Fruit fly (Drosophila melanogaster) whole organism, embryonic: Measurements from ENCODE around the gene MED14.

ENCODE experiments used
- Antp ChIP-seq: fragments of 200-800 bp; sonication (Bioruptor generic); optimal IDR thresholded peaks from 3 replicates; lab custom pipeline; 2016; ENCODE audit warnings: missing biosample characterization, missing genetic modification characterization
- BtbVII ChIP-seq: fragments of 200-800 bp; sonication (Bioruptor generic); optimal IDR thresholded peaks from 3 replicates; lab custom pipeline; 2017; ENCODE audit warnings: missing biosample characterization, mild to moderate bottlenecking, missing genetic modification characterization
- C15 ChIP-seq: fragments of 200-800 bp; sonication (Bioruptor generic); IDR thresholded peaks from 3 replicates; pipeline ENCODE4 v1.3.6; 2022; ENCODE audit warnings: missing biosample characterization, missing genetic modification characterization
- CG10959 ChIP-seq: fragments of 200-800 bp; sonication (Bioruptor generic); IDR thresholded peaks from 2 replicates; pipeline ENCODE4 v1.3.6; 2022; ENCODE audit warnings: missing biosample characterization, missing genetic modification characterization
- CG13123 ChIP-seq: fragments of 200-800 bp; sonication (Bioruptor generic); optimal IDR thresholded peaks from 2 replicates; lab custom pipeline; 2016; ENCODE audit warnings: missing biosample characterization, missing genetic modification characterization
- CG17186 ChIP-seq: fragments of 200-800 bp; sonication (Bioruptor generic); optimal IDR thresholded peaks from 3 replicates; lab custom pipeline; 2017; ENCODE audit warnings: missing biosample characterization, missing genetic modification reagents, missing genetic modification characterization
- CG17328 ChIP-seq: fragments of 200-800 bp; sonication (Bioruptor generic); IDR thresholded peaks from 2 replicates; pipeline ENCODE4 v1.3.6; 2022; ENCODE audit warnings: missing biosample characterization, missing genetic modification characterization
- CG18476 ChIP-seq: fragments of 200-800 bp; sonication (Bioruptor generic); optimal IDR thresholded peaks from 2 replicates; lab custom pipeline; 2016; ENCODE audit warnings: missing biosample characterization, mild to moderate bottlenecking, missing genetic modification characterization
- CG18599 ChIP-seq: fragments of 200-800 bp; sonication (Bioruptor generic); optimal IDR thresholded peaks from 3 replicates; lab custom pipeline; 2017; ENCODE audit warnings: missing biosample characterization, missing genetic modification characterization, mild to moderate bottlenecking, moderate library complexity, missing genetic modification reagents
- CG30403 ChIP-seq: fragments of 200-800 bp; sonication (Bioruptor generic); optimal IDR thresholded peaks from 3 replicates; lab custom pipeline; 2016; ENCODE audit warnings: missing biosample characterization, missing genetic modification characterization
- CG31441 ChIP-seq: fragments of 200-800 bp; sonication (Bioruptor generic); IDR thresholded peaks from 2 replicates; pipeline ENCODE4 v1.3.6; 2022; ENCODE audit warnings: missing biosample characterization, missing genetic modification characterization
- CG32772 ChIP-seq: fragments of 200-800 bp; sonication (Bioruptor generic); IDR thresholded peaks from 2 replicates; pipeline ENCODE4 v1.3.6; 2022; ENCODE audit warnings: missing biosample characterization, missing genetic modification characterization
- CG42726 ChIP-seq: fragments of 200-800 bp; sonication (Bioruptor generic); IDR thresholded peaks from 2 replicates; pipeline ENCODE4 v1.3.6; 2022; ENCODE audit warnings: missing biosample characterization, missing genetic modification characterization; ENCODE audit not compliant: partially characterized antibody
- CG4360 ChIP-seq: fragments of 200-800 bp; sonication (Bioruptor generic); IDR thresholded peaks from 2 replicates; pipeline ENCODE4 v1.3.6; 2022; ENCODE audit warnings: missing biosample characterization, missing genetic modification characterization
- CG4707 ChIP-seq: fragments of 200-800 bp; sonication (Bioruptor generic); optimal IDR thresholded peaks from 2 replicates; lab custom pipeline; 2018; ENCODE audit warnings: missing biosample characterization, mild to moderate bottlenecking, missing genetic modification characterization, moderate library complexity
- CG6654 ChIP-seq: fragments of 200-800 bp; sonication (Bioruptor generic); optimal IDR thresholded peaks from 2 replicates; lab custom pipeline; 2017; ENCODE audit warnings: missing biosample characterization, mild to moderate bottlenecking, missing genetic modification characterization
- CG6689 ChIP-seq: fragments of 200-800 bp; sonication (Bioruptor generic); IDR thresholded peaks from 2 replicates; pipeline ENCODE4 v1.3.6; 2022; ENCODE audit warnings: missing biosample characterization, missing genetic modification characterization
- CG7839 ChIP-seq: fragments of 200-800 bp; sonication (Bioruptor generic); optimal IDR thresholded peaks from 3 replicates; lab custom pipeline; 2018; ENCODE audit warnings: missing biosample characterization, mild to moderate bottlenecking, missing genetic modification characterization, moderate library complexity
- CG8765 ChIP-seq: fragments of 200-800 bp; sonication (Bioruptor generic); IDR thresholded peaks from 2 replicates; pipeline ENCODE4 v1.3.6; 2022; ENCODE audit warnings: missing biosample characterization, missing genetic modification characterization
- CG9817 ChIP-seq: fragments of 200-800 bp; sonication (Bioruptor generic); optimal IDR thresholded peaks from 2 replicates; lab custom pipeline; 2018; ENCODE audit warnings: missing biosample characterization, mild to moderate bottlenecking, missing genetic modification characterization, moderate library complexity
- D19A ChIP-seq: fragments of 200-800 bp; optimal IDR thresholded peaks from 3 replicates; lab custom pipeline; 2019; ENCODE audit warnings: missing biosample characterization, mild to moderate bottlenecking, missing genetic modification characterization, moderate library complexity
- Dad ChIP-seq: fragments of 200-800 bp; sonication (Bioruptor generic); optimal IDR thresholded peaks from 3 replicates; lab custom pipeline; 2016; ENCODE audit warnings: missing biosample characterization, missing genetic modification characterization
- Doc2 ChIP-seq: fragments of 200-800 bp; sonication (Bioruptor generic); IDR thresholded peaks from 2 replicates; pipeline ENCODE4 v1.3.6; 2022; ENCODE audit warnings: missing biosample characterization, missing genetic modification characterization
- Hand ChIP-seq: fragments of 200-800 bp; sonication (Bioruptor generic); optimal IDR thresholded peaks from 2 replicates; lab custom pipeline; 2017; ENCODE audit warnings: mild to moderate bottlenecking, missing biosample characterization, missing genetic modification reagents, missing genetic modification characterization
- Hmx ChIP-seq: fragments of 200-800 bp; sonication (Bioruptor generic); optimal IDR thresholded peaks from 2 replicates; lab custom pipeline; 2016; ENCODE audit warnings: missing biosample characterization, missing genetic modification characterization
- Jarid2 ChIP-seq: fragments of 200-800 bp; sonication (Bioruptor generic); optimal IDR thresholded peaks from 3 replicates; lab custom pipeline; 2017; ENCODE audit warnings: mild to moderate bottlenecking, missing biosample characterization, missing genetic modification reagents, missing genetic modification characterization
- Lhr ChIP-seq: fragments of 200-800 bp; sonication (Bioruptor generic); optimal IDR thresholded peaks from 3 replicates; lab custom pipeline; 2017; ENCODE audit warnings: mild to moderate bottlenecking, missing biosample characterization, missing genetic modification reagents, missing genetic modification characterization
- Lim3 ChIP-seq: fragments of 200-800 bp; sonication (Bioruptor generic); IDR thresholded peaks from 2 replicates; pipeline ENCODE4 v1.3.6; 2022; ENCODE audit warnings: missing biosample characterization, missing genetic modification characterization
- Vsx1 ChIP-seq: fragments of 200-800 bp; sonication (Bioruptor generic); optimal IDR thresholded peaks from 2 replicates; lab custom pipeline; 2017; ENCODE audit warnings: missing biosample characterization, mild to moderate bottlenecking, missing genetic modification characterization, missing genetic modification reagents
- btn ChIP-seq: fragments of 200-800 bp; sonication (Bioruptor generic); optimal IDR thresholded peaks from 2 replicates; lab custom pipeline; 2016; ENCODE audit warnings: missing biosample characterization, missing genetic modification characterization
- cas ChIP-seq: fragments of 200-800 bp; sonication (Bioruptor generic); IDR thresholded peaks from 2 replicates; pipeline ENCODE4 v1.3.6; 2022; ENCODE audit warnings: missing biosample characterization, missing genetic modification characterization
- dan ChIP-seq: fragments of 200-800 bp; sonication (Bioruptor generic); IDR thresholded peaks from 2 replicates; pipeline ENCODE4 v1.3.6; 2022; ENCODE audit warnings: missing biosample characterization, missing genetic modification characterization
- dpn ChIP-seq, 2 experiments: fragments of 200-800 bp; sonication (Bioruptor generic); optimal IDR thresholded peaks; 3 replicates each; lab custom pipeline; 2016; ENCODE audit warnings: missing biosample characterization in 2 of 2, missing genetic modification characterization in 2 of 2
- dysf ChIP-seq: fragments of 200-800 bp; sonication (Bioruptor generic); IDR thresholded peaks from 3 replicates; pipeline ENCODE4 v1.3.6; 2022; ENCODE audit warnings: missing biosample characterization, missing genetic modification characterization
- esg ChIP-seq: fragments of 200-800 bp; sonication (Bioruptor generic); conservative IDR thresholded peaks from 2 replicates; pipeline ENCODE4 v1.3.6; 2022; ENCODE audit warnings: missing biosample characterization, missing genetic modification characterization
- fru ChIP-seq: fragments of >200 bp; optimal IDR thresholded peaks from 2 replicates; lab custom pipeline; 2017
- hth ChIP-seq: fragments of >200 bp; optimal IDR thresholded peaks from 2 replicates; lab custom pipeline; 2017; ENCODE audit warnings: inconsistent platforms
- kay ChIP-seq: fragments of 200-800 bp; sonication (Bioruptor generic); optimal IDR thresholded peaks from 2 replicates; lab custom pipeline; 2016; ENCODE audit warnings: missing biosample characterization, missing genetic modification characterization
- maf-S ChIP-seq: fragments of 200-800 bp; sonication (Bioruptor generic); optimal IDR thresholded peaks from 2 replicates; lab custom pipeline; 2016; ENCODE audit warnings: missing biosample characterization, missing genetic modification characterization
- nmo ChIP-seq: fragments of 200-800 bp; sonication (Bioruptor generic); optimal IDR thresholded peaks from 2 replicates; lab custom pipeline; 2018; ENCODE audit warnings: missing biosample characterization, mild to moderate bottlenecking, missing genetic modification characterization, moderate library complexity
- oc ChIP-seq: fragments of 200-800 bp; sonication (Bioruptor generic); optimal IDR thresholded peaks from 2 replicates; lab custom pipeline; 2018; ENCODE audit warnings: missing biosample characterization, mild to moderate bottlenecking, missing genetic modification characterization, moderate library complexity
- prd ChIP-seq, 3 experiments: fragments of >200 bp in 2 of 3; fragments of 200-800 bp in 1 of 3; sonication (Bioruptor generic) in 1 of 3; optimal IDR thresholded peaks in 2 of 3; IDR thresholded peaks in 1 of 3; 2 replicates in 2 of 3; 3 replicates in 1 of 3; pipeline versions ENCODE4 v1.3.6 to Lab custom; 2017 to 2022; ENCODE audit warnings: missing biosample characterization in 1 of 3, missing genetic modification characterization in 1 of 3
- pzg ChIP-seq: fragments of 200-800 bp; sonication (Bioruptor generic); optimal IDR thresholded peaks from 3 replicates; lab custom pipeline; 2018; ENCODE audit warnings: missing biosample characterization, mild to moderate bottlenecking, missing genetic modification characterization, moderate library complexity
- sens ChIP-seq: fragments of 200-800 bp; sonication (Bioruptor generic); peaks from one replicate; lab custom pipeline; 2016; ENCODE audit warnings: missing biosample characterization, missing genetic modification characterization
- sna ChIP-seq: fragments of 200-800 bp; sonication (Bioruptor generic); IDR thresholded peaks from 2 replicates; pipeline ENCODE4 v1.3.6; 2022; ENCODE audit warnings: missing biosample characterization, missing genetic modification characterization; ENCODE audit not compliant: partially characterized antibody
- toy ChIP-seq: fragments of 200-800 bp; sonication (Bioruptor generic); IDR thresholded peaks from 2 replicates; pipeline ENCODE4 v1.3.6; 2022; ENCODE audit warnings: missing biosample characterization, missing genetic modification characterization
- unpg ChIP-seq: fragments of 200-800 bp; sonication (Bioruptor generic); optimal IDR thresholded peaks from 3 replicates; lab custom pipeline; 2018; ENCODE audit warnings: missing biosample characterization, mild to moderate bottlenecking, missing genetic modification characterization, moderate library complexity
- usp ChIP-seq: fragments of >200 bp; optimal IDR thresholded peaks from 2 replicates; lab custom pipeline; 2017; ENCODE audit warnings: missing biosample characterization, missing genetic modification characterization

Gene MED14

dm6 chr3L:633272-634254, 40.5 kb downstream of the MED14 start (continued):
- 0 out of 2 replicates have a peak, but pooled peaks have one; percentile 17 for TF ChIP-seq toy (GFP tag; lab: Robert Waterston, UW)
- TF ChIP-seq CG9817 (tag; lab: Kevin White, UChicago), result peak; percentile 68
- peak; percentile 29 for TF ChIP-seq Jarid2
- peak; percentile 76 for TF ChIP-seq maf-S (GFP tag; lab: Kevin White, UChicago)
- peak; percentile 82 for TF ChIP-seq Lhr (GFP tag; lab: Kevin White, UChicago)
- TF ChIP-seq CG4707 (GFP tag; lab: Kevin White, UChicago), result peak; percentile 76
- no peak for TF ChIP-seq Hmx
- peak; percentile 92 for TF ChIP-seq CG32772 (GFP tag; lab: Robert Waterston, UW)
- no peak for TF ChIP-seq cas (GFP tag; lab: Robert Waterston, UW)
- peak; percentile 54 for TF ChIP-seq CG17186 (GFP tag; lab: Kevin White, UChicago)
- peak; percentile 76 for TF ChIP-seq CG6654 (GFP tag; lab: Kevin White, UChicago)
- TF ChIP-seq BtbVII (GFP tag; lab: Kevin White, UChicago), result peak; percentile 57
- TF ChIP-seq CG31441 (GFP tag; lab: Robert Waterston, UW), result peak; percentile 85
- TF ChIP-seq pzg (GFP tag; lab: Kevin White, UChicago), result no peak
- no peak for TF ChIP-seq sna (GFP tag; lab: Robert Waterston, UW)
- TF ChIP-seq btn (GFP tag; lab: Kevin White, UChicago), result peak; percentile 81
- TF ChIP-seq CG10959 (GFP tag; lab: Robert Waterston, UW), result peak; percentile 83
- TF ChIP-seq unpg (GFP tag; lab: Kevin White, UChicago), result peak; percentile 88
- TF ChIP-seq prd (optimal IDR thresholded peaks at IDR 0.05; lab: Kevin White, UChicago), result no peak
- peak; percentile 92 for TF ChIP-seq prd (GFP tag; IDR thresholded peaks at IDR 0.05; lab: Robert Waterston, UW)
- TF ChIP-seq dpn (GFP tag; optimal IDR thresholded peaks at IDR 0.05; lab: Kevin White, UChicago), result peak; percentile 40 to 82
- TF ChIP-seq CG13123 (GFP tag; lab: Kevin White, UChicago), result peak; percentile 59
- peak; percentile 89 for TF ChIP-seq CG6689 (GFP tag; lab: Robert Waterston, UW)
- TF ChIP-seq usp, result no peak
- no peak for TF ChIP-seq Hand
- TF ChIP-seq CG8765 (GFP tag; lab: Robert Waterston, UW), result peak; percentile 57; the same call in 1 of the 2 replicates
- peak; percentile 58; the same call in 1 of the 2 replicates for TF ChIP-seq Lim3
- peak; percentile 78; the same call in 2 of the 3 replicates for TF ChIP-seq dysf (GFP tag; lab: Robert Waterston, UW)
- TF ChIP-seq esg (GFP tag; lab: Robert Waterston, UW), result peak; percentile 86
- 0 out of 2 replicates have a peak, but pooled peaks have one; percentile 32 for TF ChIP-seq CG42726 (GFP tag; lab: Robert Waterston, UW)
- TF ChIP-seq Dad (GFP tag; lab: Kevin White, UChicago), result peak; percentile 63
- TF ChIP-seq CG18599, result peak; percentile 75
- TF ChIP-seq nmo (GFP tag; lab: Kevin White, UChicago), result peak; percentile 95
- TF ChIP-seq CG7839 (tag; lab: Kevin White, UChicago), result peak; percentile 84
- TF ChIP-seq CG17328 (GFP tag; lab: Robert Waterston, UW), result peak; percentile 93
- TF ChIP-seq Antp (GFP tag; lab: Kevin White, UChicago), result peak; percentile 87
- TF ChIP-seq CG30403 (GFP tag; lab: Kevin White, UChicago), result peak; percentile 85
- TF ChIP-seq D19A, result peak; percentile 86
- TF ChIP-seq kay (GFP tag; lab: Kevin White, UChicago), result peak; percentile 29
- TF ChIP-seq Doc2, result no peak
- peak; percentile 97 for TF ChIP-seq sens (GFP tag; lab: Kevin White, UChicago)
- peak; percentile 92 for TF ChIP-seq oc
- peak; percentile 90 for TF ChIP-seq CG4360 (GFP tag; lab: Robert Waterston, UW)
- peak; percentile 58; the same call in 1 of the 2 replicates for TF ChIP-seq dan
- TF ChIP-seq CG18476 (GFP tag; lab: Kevin White, UChicago), result peak; percentile 65
- TF ChIP-seq C15 (GFP tag; lab: Robert Waterston, UW), result no peak
- TF ChIP-seq hth (lab: Kevin White, UChicago), result no peak
- peak; percentile 58 for TF ChIP-seq Vsx1 (GFP tag; lab: Kevin White, UChicago)
- TF ChIP-seq fru (lab: Kevin White, UChicago), result no peak
